Fruit fly (Drosophila melanogaster) whole organism, wandering third instar larva: ENCODE data around the gene CG5455.

ENCODE experiments used
- HLH106 ChIP-seq: fragments of 200-800 bp; optimal IDR thresholded peaks from 3 replicates; lab custom pipeline; 2019; ENCODE audit warnings: missing biosample characterization, mild to moderate bottlenecking, missing genetic modification characterization, moderate library complexity
- Hr78 ChIP-seq: fragments of >200 bp; optimal IDR thresholded peaks from 2 replicates; lab custom pipeline; 2017; ENCODE audit warnings: missing biosample characterization, missing genetic modification characterization
- Myc ChIP-seq: fragments of >200 bp; optimal IDR thresholded peaks from 2 replicates; lab custom pipeline; 2017
- OdsH ChIP-seq: fragments of 200-800 bp; sonication (Bioruptor generic); optimal IDR thresholded peaks from 2 replicates; lab custom pipeline; 2016; ENCODE audit warnings: missing biosample characterization, mild to moderate bottlenecking, missing genetic modification characterization
- Rel ChIP-seq, 2 experiments: fragments of 200-800 bp; sonication (Bioruptor generic) in 1 of 2; optimal IDR thresholded peaks; 2 replicates in 1 of 2; 3 replicates in 1 of 2; lab custom pipeline; 2016 to 2019; ENCODE audit warnings: mild to moderate bottlenecking in 2 of 2, missing biosample characterization in 2 of 2, missing genetic modification characterization in 2 of 2, moderate library complexity in 1 of 2
- br ChIP-seq: fragments of 200-800 bp; sonication (Bioruptor generic); optimal IDR thresholded peaks from 2 replicates; lab custom pipeline; 2016; ENCODE audit warnings: missing biosample characterization, missing genetic modification characterization
- brk ChIP-seq: fragments of 200-800 bp; sonication (Bioruptor generic); optimal IDR thresholded peaks from 2 replicates; lab custom pipeline; 2016; ENCODE audit warnings: missing biosample characterization, mild to moderate bottlenecking, missing genetic modification characterization
- fru ChIP-seq: fragments of 200-800 bp; sonication (Bioruptor generic); optimal IDR thresholded peaks from 3 replicates; lab custom pipeline; 2016; ENCODE audit warnings: missing biosample characterization, mild to moderate bottlenecking, missing genetic modification characterization
- h ChIP-seq: fragments of 200-800 bp; sonication (Bioruptor generic); optimal IDR thresholded peaks from 3 replicates; lab custom pipeline; 2016; ENCODE audit warnings: missing biosample characterization, mild to moderate bottlenecking, missing genetic modification characterization
- lola ChIP-seq: fragments of >200 bp; optimal IDR thresholded peaks from 2 replicates; lab custom pipeline; 2017; ENCODE audit warnings: missing biosample characterization, missing genetic modification characterization
- usp ChIP-seq: fragments of >200 bp; optimal IDR thresholded peaks from 2 replicates; lab custom pipeline; 2017; ENCODE audit warnings: missing biosample characterization, missing genetic modification characterization

DNA sequence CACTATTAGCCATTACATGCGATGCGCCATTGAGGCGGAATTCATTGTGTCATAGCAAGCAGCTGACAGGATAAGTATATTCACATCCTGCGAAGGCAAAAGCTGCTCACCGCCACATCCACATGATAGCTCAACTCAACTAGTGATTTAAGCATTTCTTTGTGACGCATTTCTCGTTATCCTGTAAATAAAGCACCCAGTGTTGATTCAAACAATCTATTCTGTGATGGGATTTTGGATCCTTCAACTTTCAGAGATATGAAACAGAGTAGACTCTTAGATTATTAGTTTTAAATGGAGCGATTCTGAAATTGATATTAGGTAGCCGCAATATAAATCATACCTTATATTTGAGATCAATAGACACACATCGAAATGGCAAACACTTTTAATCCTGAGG, 12.5 kb upstream of the CG5455 start, which contains the start of gene Hex-t1:
- TF ChIP-seq br (GFP tag; lab: Kevin White, UChicago) (no peak), Myc (lab: Kevin White, UChicago) (no peak), Rel (GFP tag; optimal IDR thresholded peaks at IDR 0.05; lab: Kevin White, UChicago) (no peak), Rel (tag; optimal IDR thresholded peaks at IDR 0.05; lab: Kevin White, UChicago) (no peak), lola (GFP tag; lab: Kevin White, UChicago) (no peak), brk (GFP tag; lab: Kevin White, UChicago) (no peak), h (GFP tag; lab: Kevin White, UChicago) (no peak), usp (GFP tag; lab: Kevin White, UChicago) (no peak), Hr78 (no peak), fru (GFP tag; lab: Kevin White, UChicago) (no peak), OdsH (no peak), HLH106 (tag; lab: Kevin White, UChicago) (no peak)
